Worm (Caenorhabditis elegans): ENCODE measurements around the gene frpr-1.

frpr-1 gene

DNA sequence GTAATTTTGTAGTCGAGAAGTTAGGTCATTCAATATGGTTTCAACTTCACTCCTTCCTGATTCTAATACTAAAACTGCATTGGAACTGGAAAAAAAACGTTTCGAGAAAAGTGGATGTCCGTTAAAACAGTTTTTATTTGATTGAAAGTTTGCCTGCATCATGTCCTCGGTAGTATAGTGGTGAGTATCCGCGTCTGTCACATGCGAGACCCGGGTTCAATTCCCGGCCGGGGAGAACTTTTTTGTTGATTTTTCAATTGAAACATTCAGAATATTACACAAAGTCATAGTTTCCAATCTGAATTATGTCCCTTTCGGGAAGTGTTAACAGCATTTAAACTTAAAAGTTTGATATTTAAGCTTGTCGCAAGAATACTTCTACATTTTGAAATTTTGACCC lies 19.6 kb upstream of the frpr-1 start:
- TF ChIP-seq nhr-76 (tag; optimal IDR thresholded peaks at IDR 0.05) (no peak), madf-9 (GFP tag; conservative IDR thresholded peaks at IDR 0.05) (0 out of 2 replicates have a peak, but pooled peaks have one; percentile 15), daf-19 (GFP tag; conservative IDR thresholded peaks at IDR 0.05) (0 out of 2 replicates have a peak, but pooled peaks have one; percentile 48), Y105C5A.15 (GFP tag; IDR thresholded peaks at IDR 0.05) (no peak), hmg-1.1 (GFP tag; IDR thresholded peaks at IDR 0.05) (no peak), lin-39 (tag; optimal IDR thresholded peaks at IDR 0.05) (no peak), T26A8.4 (GFP tag; IDR thresholded peaks at IDR 0.05) (no peak), snpc-1.2 (GFP tag; IDR thresholded peaks at IDR 0.05) (peak; percentile 74), lim-7 (GFP tag; IDR thresholded peaks at IDR 0.05) (peak; percentile 71; the same call in 1 of the 2 replicates), pha-4 (GFP tag; IDR thresholded peaks at IDR 0.05) (peak; percentile 23; the same call in 1 of the 2 replicates), pha-4 (tag; optimal IDR thresholded peaks at IDR 0.05) (no peak), madf-5 (GFP tag; IDR thresholded peaks at IDR 0.05) (0 out of 4 replicates have a peak, but pooled peaks of 1 of the 2 experiments have one; percentile 31), lsy-2 (tag; optimal IDR thresholded peaks at IDR 0.05) (no peak), nhr-28 (tag; optimal IDR thresholded peaks at IDR 0.05) (no peak), vab-7 (GFP tag; IDR thresholded peaks at IDR 0.05) (peak; percentile 60), Y48G9A.11 (GFP tag; IDR thresholded peaks at IDR 0.05) (peak; percentile 44; the same call in 1 of the 2 replicates)

DNA sequence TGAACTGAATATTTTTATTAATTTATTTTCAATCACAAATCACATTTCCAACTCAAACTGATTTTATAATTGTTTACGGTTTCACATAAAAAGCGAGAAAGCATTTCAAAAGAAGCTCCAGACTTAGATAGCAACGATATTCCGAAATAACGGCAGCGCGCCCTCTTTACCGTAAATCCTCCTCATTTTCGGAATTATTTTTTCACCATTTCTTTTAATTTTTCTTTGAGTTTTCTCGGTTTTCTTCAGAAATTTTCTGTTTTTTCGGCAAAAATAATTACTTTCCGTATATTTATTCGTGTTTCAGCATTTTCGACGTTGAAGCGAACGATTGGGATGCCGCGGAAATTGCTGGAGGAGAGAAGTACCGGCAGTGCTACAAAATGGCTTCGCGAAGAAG lies 18.0 kb upstream of the frpr-1 start, which contains the start of gene C02B8.1:
C02B8.1 (plus strand) TSS at position 301 of the 400 bp plus-strand sequence.
- TF ChIP-seq Y48G9A.11 (GFP tag; IDR thresholded peaks at IDR 0.05) (0 out of 2 replicates have a peak, but pooled peaks have one; percentile 16), hlh-30 (tag; optimal IDR thresholded peaks at IDR 0.05; ENCODE audit: insufficient read depth) (no peak)

DNA sequence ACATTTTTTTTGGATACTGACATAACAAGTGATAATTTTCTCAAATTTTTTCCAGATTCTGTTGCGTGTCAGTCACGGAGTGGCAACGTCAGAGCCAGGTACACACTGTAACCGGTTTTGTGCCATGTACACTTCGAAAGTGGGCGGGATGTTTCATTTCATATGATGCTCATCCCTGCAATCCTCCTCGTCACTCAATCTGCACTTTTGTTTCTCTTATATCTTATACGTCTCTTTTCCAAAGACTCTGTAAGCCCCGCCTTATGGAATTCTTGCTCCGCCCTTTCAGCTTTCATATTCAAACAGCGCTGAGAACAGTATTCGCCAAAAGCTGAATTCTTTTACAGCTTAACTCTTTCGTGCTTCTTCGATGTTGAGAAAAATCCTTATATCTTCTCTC lies 9.7 kb upstream of the frpr-1 start, which contains the start of gene C02B8.3:
C02B8.3 (plus strand) TSS at position 301 of the 400 bp plus-strand sequence.
- no peak for TF ChIP-seq spr-3 (GFP tag; optimal IDR thresholded peaks at IDR 0.05)
- no peak for TF ChIP-seq aha-1 (tag)
- no peak for TF ChIP-seq lin-29 (GFP tag; IDR thresholded peaks at IDR 0.05)
- no peak for TF ChIP-seq zfp-3 (GFP tag; conservative IDR thresholded peaks at IDR 0.05)
- TF ChIP-seq skn-1 (tag; optimal IDR thresholded peaks at IDR 0.05): no peak
- no peak for TF ChIP-seq hmg-1.1 (GFP tag; IDR thresholded peaks at IDR 0.05)
- TF ChIP-seq dmd-9 (GFP tag; IDR thresholded peaks at IDR 0.05): no peak
- TF ChIP-seq nhr-48 (tag; optimal IDR thresholded peaks at IDR 0.05): no peak
- no peak for TF ChIP-seq ces-1 (GFP tag; optimal IDR thresholded peaks at IDR 0.05)
- TF ChIP-seq egl-27 (tag; optimal IDR thresholded peaks at IDR 0.05): no peak
- TF ChIP-seq lsy-2 (tag; optimal IDR thresholded peaks at IDR 0.05): no peak

DNA sequence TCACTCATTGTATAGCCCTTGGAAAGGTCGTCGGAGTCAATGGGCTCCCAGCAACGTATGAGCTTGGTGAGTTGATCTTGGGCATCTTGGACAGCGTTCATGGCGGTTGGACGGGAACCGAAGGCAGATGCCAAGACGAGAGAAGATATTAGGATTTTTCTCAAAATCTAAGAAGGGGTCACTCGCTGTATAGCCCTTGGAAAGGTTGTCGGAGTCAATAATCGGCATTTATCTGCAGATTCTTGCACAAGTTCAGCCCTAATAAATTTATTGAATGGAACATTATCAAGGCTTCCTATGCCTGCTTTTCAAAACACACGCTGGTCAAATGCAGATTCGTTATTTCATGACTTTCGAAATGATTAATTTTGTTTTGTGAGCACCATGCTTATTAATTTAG lies 8.3 kb upstream of the frpr-1 start, which contains the start of gene C02B8.7:
C02B8.7 (minus strand) TSS at position 101 of the 400 bp plus-strand sequence.
- TF ChIP-seq ceh-82 (tag; optimal IDR thresholded peaks at IDR 0.05): no peak

DNA sequence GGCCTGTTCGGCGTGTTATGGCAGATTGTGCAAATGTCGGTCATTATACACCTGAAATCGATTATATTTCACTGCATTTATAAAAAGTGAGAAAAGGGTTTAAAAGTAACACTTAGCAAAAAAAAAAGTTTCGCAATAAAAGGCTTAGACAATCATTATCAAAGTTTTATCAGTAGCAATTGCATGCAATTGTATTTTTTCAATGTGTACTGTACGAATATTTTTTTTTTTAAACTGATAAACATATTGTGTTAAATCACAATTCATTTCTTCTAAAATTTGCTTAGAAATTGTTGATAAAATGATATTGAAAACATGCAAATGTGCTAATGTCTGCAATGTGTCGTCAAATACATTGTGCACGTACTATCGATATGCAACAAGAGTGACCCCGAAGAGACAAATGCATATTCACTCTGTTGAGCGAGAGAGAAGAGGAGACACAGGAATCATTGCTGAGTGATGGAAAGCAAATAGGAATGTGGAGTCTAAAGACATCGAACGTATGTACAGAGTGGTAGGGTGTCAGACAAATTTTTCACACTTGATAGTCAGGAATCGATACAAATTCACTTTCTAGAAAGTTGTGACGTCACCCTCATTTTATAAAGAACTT lies 6.9 kb upstream of the frpr-1 start, which contains the start of gene C02B8.6:
C02B8.6 (minus strand) TSS at position 51 of the 616 bp plus-strand sequence.
- TF ChIP-seq nhr-41 (GFP tag; IDR thresholded peaks at IDR 0.05): 0 out of 2 replicates have a peak, but pooled peaks have one; percentile 58
- TF ChIP-seq hlh-11 (tag; optimal IDR thresholded peaks at IDR 0.05): peak; percentile 68
- no peak for TF ChIP-seq lir-3 (tag; optimal IDR thresholded peaks at IDR 0.05)
- TF ChIP-seq madf-9 (GFP tag; conservative IDR thresholded peaks at IDR 0.05): no peak
- TF ChIP-seq nhr-42 (GFP tag; IDR thresholded peaks at IDR 0.05): no peak
- no peak for TF ChIP-seq mdl-1 (tag; optimal IDR thresholded peaks at IDR 0.05)
- TF ChIP-seq pha-4 (GFP tag; IDR thresholded peaks at IDR 0.05): no peak
- TF ChIP-seq pha-4 (tag; optimal IDR thresholded peaks at IDR 0.05): peak; percentile 81
- TF ChIP-seq daf-16 (GFP tag; optimal IDR thresholded peaks at IDR 0.05): peak in 1 of 2 experiments; percentile 3
- peak; percentile 75 for TF ChIP-seq daf-16 (tag; optimal IDR thresholded peaks at IDR 0.05)
- TF ChIP-seq aha-1 (tag): peak; percentile 67
- no peak for TF ChIP-seq ceh-62 (tag; optimal IDR thresholded peaks at IDR 0.05)
- no peak for TF ChIP-seq daf-19 (GFP tag; conservative IDR thresholded peaks at IDR 0.05)
- no peak for TF ChIP-seq nhr-76 (tag; optimal IDR thresholded peaks at IDR 0.05)
- TF ChIP-seq hmg-1.1 (GFP tag; IDR thresholded peaks at IDR 0.05): no peak
- peak; percentile 56 for TF ChIP-seq pqm-1 (tag; optimal IDR thresholded peaks at IDR 0.05)
- no peak for TF ChIP-seq ztf-11 (tag; optimal IDR thresholded peaks at IDR 0.05)
- peak; percentile 12 for TF ChIP-seq nhr-11 (tag; optimal IDR thresholded peaks at IDR 0.05)
- TF ChIP-seq nhr-10 (tag; optimal IDR thresholded peaks at IDR 0.05): no peak
- no peak for TF ChIP-seq aly-2 (tag; optimal IDR thresholded peaks at IDR 0.05)
- peak; percentile 87 for TF ChIP-seq dve-1 (tag; optimal IDR thresholded peaks at IDR 0.05; ENCODE audit: insufficient read depth)
- TF ChIP-seq mep-1 (tag; optimal IDR thresholded peaks at IDR 0.05): peak; percentile 84
- peak; percentile 54 for TF ChIP-seq nhr-6 (tag; optimal IDR thresholded peaks at IDR 0.05)
